Fruit fly (Drosophila melanogaster): Measurements from ENCODE around the gene ksh.

ksh gene

dm6 chrX:19510204-19510603 is 15.4 kb upstream of the ksh start:
- no peak for TF ChIP-seq trem (tag; optimal IDR thresholded peaks at IDR 0.05)
- TF ChIP-seq Doc2 (GFP tag; IDR thresholded peaks at IDR 0.05) = no peak
- TF ChIP-seq CoRest (tag; optimal IDR thresholded peaks at IDR 0.05) = no peak
- TF ChIP-seq Awh (GFP tag; IDR thresholded peaks at IDR 0.05) = no peak
- no peak for TF ChIP-seq CG6765 (GFP tag; optimal IDR thresholded peaks at IDR 0.05)
- TF ChIP-seq NfI (GFP tag; optimal IDR thresholded peaks at IDR 0.05) = no peak
- TF ChIP-seq kni (GFP tag; optimal IDR thresholded peaks at IDR 0.05) = no peak
- TF ChIP-seq CG8359 (GFP tag; optimal IDR thresholded peaks at IDR 0.05; ENCODE audit: borderline replicate concordance) = no peak
- TF ChIP-seq CG12219 (GFP tag; optimal IDR thresholded peaks at IDR 0.05) = no peak
- TF ChIP-seq Xrp1 (GFP tag; IDR thresholded peaks at IDR 0.05) = no peak
- no peak for TF ChIP-seq CG16813 (GFP tag; IDR thresholded peaks at IDR 0.05; ENCODE audit: partially characterized antibody)
- no peak for TF ChIP-seq unpg (GFP tag; optimal IDR thresholded peaks at IDR 0.05)
- TF ChIP-seq CG10366 (GFP tag; IDR thresholded peaks at IDR 0.05) = no peak
- peak; percentile 85 for TF ChIP-seq CG10321 (GFP tag; IDR thresholded peaks at IDR 0.05)
- no peak for TF ChIP-seq caup (GFP tag; optimal IDR thresholded peaks at IDR 0.05; ENCODE audit: severe bottlenecking)
- no peak for TF ChIP-seq ci (GFP tag; IDR thresholded peaks at IDR 0.05)
- TF ChIP-seq gsb (GFP tag; IDR thresholded peaks at IDR 0.05) = no peak
- TF ChIP-seq CG4854 (GFP tag; optimal IDR thresholded peaks at IDR 0.05) = no peak
- TF ChIP-seq Neu2 (GFP tag; optimal IDR thresholded peaks at IDR 0.05; ENCODE audit: borderline replicate concordance) = no peak
- peak; percentile 96 for TF ChIP-seq CG10431 (GFP tag; optimal IDR thresholded peaks at IDR 0.05)
- no peak for TF ChIP-seq CG13424 (tag; optimal IDR thresholded peaks at IDR 0.05)
- no peak for TF ChIP-seq phol (tag; optimal IDR thresholded peaks at IDR 0.05)
- no peak for TF ChIP-seq CG17568 (GFP tag; optimal IDR thresholded peaks at IDR 0.05)
- no peak for TF ChIP-seq Six4 (GFP tag; optimal IDR thresholded peaks at IDR 0.05)
- TF ChIP-seq wor (GFP tag; IDR thresholded peaks at IDR 0.05) = no peak
- no peak for TF ChIP-seq Hmx (GFP tag; optimal IDR thresholded peaks at IDR 0.05)
- no peak for TF ChIP-seq Dll (GFP tag; IDR thresholded peaks at IDR 0.05; ENCODE audit: partially characterized antibody)
- TF ChIP-seq CG31224 (GFP tag; IDR thresholded peaks at IDR 0.05) = no peak
- TF ChIP-seq cg (GFP tag; optimal IDR thresholded peaks at IDR 0.05) = peak; percentile 4
- TF ChIP-seq p53 (GFP tag; optimal IDR thresholded peaks at IDR 0.05) = peak; percentile 96
- TF ChIP-seq en (GFP tag; optimal IDR thresholded peaks at IDR 0.05) = no peak
- TF ChIP-seq Dad (GFP tag; optimal IDR thresholded peaks at IDR 0.05) = no peak
- TF ChIP-seq CG31388 (GFP tag; optimal IDR thresholded peaks at IDR 0.05) = no peak

- TF ChIP-seq CG17802 (tag; optimal IDR thresholded peaks at IDR 0.05) = no peak
- TF ChIP-seq yki (optimal IDR thresholded peaks at IDR 0.05) = no peak
- TF ChIP-seq toy (GFP tag; IDR thresholded peaks at IDR 0.05) = no peak
- no peak for TF ChIP-seq hkb (optimal IDR thresholded peaks at IDR 0.05)
- 0 out of 2 replicates have a peak, but pooled peaks have one; percentile 14 for TF ChIP-seq hkb (GFP tag; IDR thresholded peaks at IDR 0.05)
- TF ChIP-seq CG12769 (tag; optimal IDR thresholded peaks at IDR 0.05) = no peak
- TF ChIP-seq CG18619 (GFP tag; optimal IDR thresholded peaks at IDR 0.05) = peak; percentile 20
- no peak for TF ChIP-seq dati (GFP tag; IDR thresholded peaks at IDR 0.05)
- TF ChIP-seq stwl (tag; optimal IDR thresholded peaks at IDR 0.05) = peak; percentile 87
- no peak for TF ChIP-seq Eip74EF (GFP tag; optimal IDR thresholded peaks at IDR 0.05)
- TF ChIP-seq wor (GFP tag; IDR thresholded peaks at IDR 0.05) = no peak
- peak; percentile 30; the same call in 1 of the 2 replicates for TF ChIP-seq CG11085 (GFP tag; IDR thresholded peaks at IDR 0.05)
- TF ChIP-seq Dll (GFP tag; IDR thresholded peaks at IDR 0.05; ENCODE audit: partially characterized antibody) = peak; percentile 84
- TF ChIP-seq amos (GFP tag; IDR thresholded peaks at IDR 0.05; ENCODE audit: partially characterized antibody) = peak; percentile 87
- peak; percentile 95 for TF ChIP-seq Blimp-1 (GFP tag; optimal IDR thresholded peaks at IDR 0.05)
- TF ChIP-seq CHES-1-like (GFP tag; optimal IDR thresholded peaks at IDR 0.05) = peak; percentile 66
- peak; percentile 93 for TF ChIP-seq psq (GFP tag; optimal IDR thresholded peaks at IDR 0.05)
- TF ChIP-seq CG12104 (GFP tag; optimal IDR thresholded peaks at IDR 0.05) = no peak
- TF ChIP-seq CG12155 (GFP tag; optimal IDR thresholded peaks at IDR 0.05) = peak; percentile 50
These were observed 10.8 kb upstream of the ksh start for dm6 chrX:19505334-19506185.
